Worm (Caenorhabditis elegans) whole organism, L2 larva: ENCODE results near the gene M70.2.

Experiments
- C34F6.9 ChIP-seq: fragments of 150-350 bp; optimal IDR thresholded peaks from 2 replicates; lab custom pipeline; 2014; ENCODE audit warnings: missing biosample characterization, missing genetic modification characterization
- F13H6.1 ChIP-seq: sonication (generic microtip); optimal IDR thresholded peaks from 2 replicates; lab custom pipeline; 2016; ENCODE audit warnings: missing genetic modification characterization, missing compliant biosample characterization
- R02D3.7 ChIP-seq: fragments of 150-350 bp; optimal IDR thresholded peaks from 2 replicates; lab custom pipeline; 2014; ENCODE audit warnings: missing biosample characterization, missing genetic modification characterization
- Y55F3AM.14 ChIP-seq: fragments of 200-800 bp; sonication (Bioruptor generic); optimal IDR thresholded peaks from 2 replicates; lab custom pipeline; 2018; ENCODE audit warnings: mild to moderate bottlenecking, missing genetic modification characterization, missing compliant biosample characterization
- ZK546.5 ChIP-seq: sonication (generic microtip); optimal IDR thresholded peaks from 2 replicates; lab custom pipeline; 2017; ENCODE audit warnings: missing biosample characterization, missing genetic modification characterization
- alr-1 ChIP-seq: fragments of 150-350 bp; optimal IDR thresholded peaks from 2 replicates; lab custom pipeline; 2014; ENCODE audit warnings: missing biosample characterization, missing genetic modification characterization
- aly-2 ChIP-seq: fragments of 150-350 bp; optimal IDR thresholded peaks from 2 replicates; lab custom pipeline; 2014; ENCODE audit warnings: missing biosample characterization, missing genetic modification characterization
- ama-1 ChIP-seq: fragments of 150-350 bp; optimal IDR thresholded peaks from 2 replicates; lab custom pipeline; 2018; ENCODE audit warnings: inconsistent platforms
- blmp-1 ChIP-seq: sonication (generic microtip); optimal IDR thresholded peaks from 2 replicates; lab custom pipeline; 2017; ENCODE audit warnings: missing genetic modification characterization, mild to moderate bottlenecking, missing compliant biosample characterization, antibody characterized with exemption, moderate library complexity; ENCODE audit not compliant: insufficient read depth
- ceh-16 ChIP-seq: fragments of 150-350 bp; optimal IDR thresholded peaks from 2 replicates; lab custom pipeline; 2014; ENCODE audit warnings: missing biosample characterization, missing genetic modification characterization
- ceh-82 ChIP-seq: fragments of 150-350 bp; optimal IDR thresholded peaks from 2 replicates; lab custom pipeline; 2014; ENCODE audit warnings: missing biosample characterization, missing genetic modification characterization
- crh-2 ChIP-seq: sonication (generic microtip); optimal IDR thresholded peaks from 2 replicates; lab custom pipeline; 2017; ENCODE audit warnings: missing biosample characterization, missing genetic modification characterization
- dmd-4 ChIP-seq: sonication (generic microtip); optimal IDR thresholded peaks from 2 replicates; lab custom pipeline; 2017; ENCODE audit warnings: missing biosample characterization, missing genetic modification characterization
- egl-27 ChIP-seq: sonication (generic microtip); optimal IDR thresholded peaks from 3 replicates; lab custom pipeline; 2017; ENCODE audit warnings: missing biosample characterization, missing genetic modification reagents, missing genetic modification characterization
- elt-1 ChIP-seq: fragments of 150-350 bp; optimal IDR thresholded peaks from 2 replicates; lab custom pipeline; 2014; ENCODE audit warnings: missing biosample characterization, missing genetic modification characterization
- elt-3 ChIP-seq: sonication (generic microtip); optimal IDR thresholded peaks from 2 replicates; lab custom pipeline; 2017; ENCODE audit warnings: missing biosample characterization, missing genetic modification characterization
- fos-1 ChIP-seq: fragments of 150-350 bp; optimal IDR thresholded peaks from 2 replicates; lab custom pipeline; 2014; ENCODE audit warnings: missing biosample characterization, missing genetic modification characterization
- gmeb-1 ChIP-seq: fragments of 150-350 bp; optimal IDR thresholded peaks from 2 replicates; lab custom pipeline; 2014; ENCODE audit warnings: missing biosample characterization, missing genetic modification characterization
- lin-11 ChIP-seq: fragments of 150-350 bp; sonication (generic microtip); optimal IDR thresholded peaks from 2 replicates; lab custom pipeline; 2014; ENCODE audit warnings: missing biosample characterization, missing genetic modification characterization, inconsistent platforms, mixed read lengths
- lin-13 ChIP-seq: fragments of 150-350 bp; optimal IDR thresholded peaks from 2 replicates; lab custom pipeline; 2014; ENCODE audit warnings: missing biosample characterization, missing genetic modification reagents, missing genetic modification characterization
- lin-39 ChIP-seq: fragments of 150-350 bp; optimal IDR thresholded peaks from 2 replicates; lab custom pipeline; 2014; ENCODE audit warnings: missing biosample characterization, missing genetic modification reagents, missing genetic modification characterization
- lsy-2 ChIP-seq, 2 experiments: fragments of 150-350 bp in 1 of 2; sonication (generic microtip) in 1 of 2; optimal IDR thresholded peaks; 2 replicates each; lab custom pipeline; 2014 to 2017; ENCODE audit warnings: missing biosample characterization in 2 of 2, missing genetic modification characterization in 2 of 2
- mab-5 ChIP-seq: fragments of 150-350 bp; optimal IDR thresholded peaks from 2 replicates; lab custom pipeline; 2014; ENCODE audit warnings: missing biosample characterization, missing genetic modification characterization
- mbf-1 ChIP-seq: sonication (generic microtip); optimal IDR thresholded peaks from 2 replicates; lab custom pipeline; 2017; ENCODE audit warnings: missing biosample characterization, missing genetic modification characterization
- mdl-1 ChIP-seq, 2 experiments: fragments of 150-350 bp in 1 of 2; sonication (generic microtip) in 1 of 2; optimal IDR thresholded peaks; 2 replicates each; lab custom pipeline; 2017; ENCODE audit warnings: missing biosample characterization in 2 of 2, missing genetic modification characterization in 2 of 2
- nhr-10 ChIP-seq: sonication (generic microtip); optimal IDR thresholded peaks from 2 replicates; lab custom pipeline; 2017; ENCODE audit warnings: missing biosample characterization, missing genetic modification characterization
- nhr-11 ChIP-seq: fragments of 150-350 bp; optimal IDR thresholded peaks from 2 replicates; lab custom pipeline; 2014; ENCODE audit warnings: missing biosample characterization, missing genetic modification characterization
- nhr-12 ChIP-seq: fragments of 150-350 bp; optimal IDR thresholded peaks from 2 replicates; lab custom pipeline; 2014; ENCODE audit warnings: missing biosample characterization, missing genetic modification characterization
- nhr-129 ChIP-seq: fragments of 150-350 bp; optimal IDR thresholded peaks from 2 replicates; lab custom pipeline; 2014; ENCODE audit warnings: missing biosample characterization, missing genetic modification characterization
- nhr-21 ChIP-seq: fragments of 150-350 bp; optimal IDR thresholded peaks from 2 replicates; lab custom pipeline; 2014; ENCODE audit warnings: missing biosample characterization, missing genetic modification characterization
- nhr-23 ChIP-seq: fragments of 150-350 bp; optimal IDR thresholded peaks from 2 replicates; lab custom pipeline; 2014; ENCODE audit warnings: missing biosample characterization, missing genetic modification reagents, missing genetic modification characterization
- nhr-237 ChIP-seq: fragments of 150-350 bp; optimal IDR thresholded peaks from 2 replicates; lab custom pipeline; 2014; ENCODE audit warnings: missing biosample characterization, missing genetic modification characterization
- nhr-25 ChIP-seq: fragments of 150-350 bp; sonication (generic microtip); optimal IDR thresholded peaks from 3 replicates; lab custom pipeline; 2014; ENCODE audit warnings: missing biosample characterization, missing genetic modification characterization
- nhr-6 ChIP-seq: fragments of 150-350 bp; optimal IDR thresholded peaks from 2 replicates; lab custom pipeline; 2014; ENCODE audit warnings: missing biosample characterization, missing genetic modification characterization
- nhr-77 ChIP-seq: fragments of 150-350 bp; optimal IDR thresholded peaks from 2 replicates; lab custom pipeline; 2014; ENCODE audit warnings: missing biosample characterization, missing genetic modification characterization
- peb-1 ChIP-seq: fragments of 150-350 bp; optimal IDR thresholded peaks from 2 replicates; lab custom pipeline; 2014; ENCODE audit warnings: missing biosample characterization, missing genetic modification characterization
- sem-4 ChIP-seq: fragments of 150-350 bp; optimal IDR thresholded peaks from 2 replicates; lab custom pipeline; 2014; ENCODE audit warnings: missing biosample characterization, missing genetic modification reagents, missing genetic modification characterization
- skn-1 ChIP-seq: sonication (generic microtip); optimal IDR thresholded peaks from 2 replicates; lab custom pipeline; 2017; ENCODE audit warnings: missing biosample characterization, missing genetic modification characterization
- sma-3 ChIP-seq: sonication (generic microtip); optimal IDR thresholded peaks from 2 replicates; lab custom pipeline; 2016; ENCODE audit warnings: missing genetic modification reagents, missing genetic modification characterization, missing compliant biosample characterization
- sma-9 ChIP-seq, 2 experiments: fragments of 150-350 bp in 1 of 2; sonication (generic microtip) in 1 of 2; optimal IDR thresholded peaks; 2 replicates each; lab custom pipeline; 2014 to 2016; ENCODE audit warnings: missing genetic modification characterization in 2 of 2, mild to moderate bottlenecking in 1 of 2, missing biosample characterization in 1 of 2, missing compliant biosample characterization in 1 of 2, missing genetic modification reagents in 1 of 2, moderate library complexity in 1 of 2
- snpc-4 ChIP-seq: fragments of 150-350 bp; optimal IDR thresholded peaks from 2 replicates; lab custom pipeline; 2014; ENCODE audit warnings: missing biosample characterization, missing genetic modification characterization
- unc-39 ChIP-seq: fragments of 150-350 bp; optimal IDR thresholded peaks from 2 replicates; lab custom pipeline; 2014; ENCODE audit warnings: missing biosample characterization, missing genetic modification characterization
- unc-55 ChIP-seq: fragments of 150-350 bp; sonication (generic microtip); optimal IDR thresholded peaks from 3 replicates; lab custom pipeline; 2014; ENCODE audit warnings: missing biosample characterization, missing genetic modification reagents, missing genetic modification characterization
- unc-62 ChIP-seq: fragments of 150-350 bp; optimal IDR thresholded peaks from 2 replicates; lab custom pipeline; 2014; ENCODE audit warnings: missing biosample characterization, missing genetic modification reagents, missing genetic modification characterization
- zag-1 ChIP-seq: fragments of 150-350 bp; optimal IDR thresholded peaks from 2 replicates; lab custom pipeline; 2014; ENCODE audit warnings: missing biosample characterization, missing genetic modification characterization
- ztf-1 ChIP-seq: fragments of 200-800 bp; sonication (Bioruptor generic); conservative IDR thresholded peaks from 2 replicates; pipeline ENCODE4 v1.3.6; 2022; ENCODE audit warnings: missing genetic modification characterization, missing compliant biosample characterization
- ztf-11 ChIP-seq: sonication (generic microtip); optimal IDR thresholded peaks from 2 replicates; lab custom pipeline; 2017; ENCODE audit warnings: missing biosample characterization, missing genetic modification characterization
- ztf-4 ChIP-seq: fragments of 150-350 bp; optimal IDR thresholded peaks from 2 replicates; lab custom pipeline; 2014; ENCODE audit warnings: missing biosample characterization, missing genetic modification characterization

Gene M70.2

DNA sequence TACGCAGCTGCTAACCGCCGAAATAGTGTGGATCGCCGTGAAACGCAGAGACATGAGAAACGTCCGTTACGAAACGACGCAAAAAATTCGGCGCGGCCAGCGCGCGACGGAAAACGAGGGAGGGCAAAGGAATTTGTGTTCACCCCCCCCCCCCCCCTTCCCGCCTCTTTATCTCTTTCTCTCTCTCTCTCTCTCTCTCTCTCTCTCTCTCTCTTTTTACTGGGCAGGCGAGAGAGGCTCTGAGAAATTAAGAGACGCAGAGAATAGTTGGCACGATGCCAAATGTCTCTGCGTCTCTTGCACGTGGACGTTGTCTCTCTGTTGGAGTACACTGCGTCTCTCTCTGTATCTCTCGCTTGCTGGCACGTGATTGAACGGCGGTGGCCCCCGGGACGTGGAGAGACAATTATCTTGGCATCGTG lies 23.5 kb upstream of the M70.2 start:
- TF ChIP-seq lin-13 (GFP tag; lab: Kevin White, UChicago), result peak; percentile 94
- no peak for TF ChIP-seq nhr-11
- TF ChIP-seq unc-39 (tag; lab: Kevin White, UChicago), result peak; percentile 17
- TF ChIP-seq ceh-16 (tag; lab: Kevin White, UChicago), result peak; percentile 47
- TF ChIP-seq crh-2 (tag; lab: Kevin White, UChicago), result peak; percentile 98
- peak; percentile 98 for TF ChIP-seq Y55F3AM.14
- TF ChIP-seq C34F6.9 (tag; lab: Kevin White, UChicago), result peak; percentile 94
- peak; percentile 89 to 94 for TF ChIP-seq lsy-2 (tag; optimal IDR thresholded peaks at IDR 0.05; lab: Kevin White, UChicago)
- peak; percentile 39 for TF ChIP-seq R02D3.7 (tag; lab: Kevin White, UChicago)
- TF ChIP-seq sem-4 (tag; lab: Kevin White, UChicago), result peak; percentile 92
- TF ChIP-seq alr-1 (tag; lab: Kevin White, UChicago), result no peak
- peak; percentile 90 for TF ChIP-seq gmeb-1 (tag; lab: Kevin White, UChicago)
- TF ChIP-seq sma-3, result peak; percentile 98
- peak; percentile 95; the same call in 1 of the 2 replicates for TF ChIP-seq ztf-1 (GFP tag; lab: Robert Waterston, UW)
- TF ChIP-seq nhr-12, result peak; percentile 15
- TF ChIP-seq sma-9 (GFP tag; optimal IDR thresholded peaks at IDR 0.05; lab: Kevin White, UChicago), result peak; percentile 99
- peak; percentile 62 for TF ChIP-seq sma-9 (tag; optimal IDR thresholded peaks at IDR 0.05; lab: Kevin White, UChicago)
- no peak for TF ChIP-seq skn-1 (tag; lab: Kevin White, UChicago)
- peak; percentile 79 for TF ChIP-seq fos-1 (tag; lab: Kevin White, UChicago)
- TF ChIP-seq nhr-10 (tag; lab: Kevin White, UChicago), result peak; percentile 81
- TF ChIP-seq ztf-4 (tag; lab: Kevin White, UChicago), result peak; percentile 75
- peak; percentile 84 for TF ChIP-seq ceh-82 (tag; lab: Kevin White, UChicago)
- no peak for TF ChIP-seq elt-1 (tag; lab: Kevin White, UChicago)
- no peak for TF ChIP-seq aly-2 (tag; lab: Kevin White, UChicago)
- peak; percentile 85 for TF ChIP-seq zag-1 (tag; lab: Kevin White, UChicago)
- TF ChIP-seq unc-55, result peak; percentile 82
- TF ChIP-seq nhr-21 (tag; lab: Kevin White, UChicago), result peak; percentile 98
- TF ChIP-seq nhr-77, result peak; percentile 66
- TF ChIP-seq mbf-1, result no peak
- no peak for TF ChIP-seq elt-3 (tag; lab: Kevin White, UChicago)
- TF ChIP-seq peb-1 (tag; lab: Kevin White, UChicago), result no peak
- TF ChIP-seq nhr-6 (tag; lab: Kevin White, UChicago), result peak; percentile 92
- TF ChIP-seq ztf-11, result no peak
- TF ChIP-seq ama-1, result peak; percentile 64
- TF ChIP-seq mab-5 (tag; lab: Kevin White, UChicago), result peak; percentile 95
- TF ChIP-seq F13H6.1, result peak; percentile 100
- TF ChIP-seq lin-39 (tag; lab: Kevin White, UChicago), result no peak
- TF ChIP-seq lin-11 (tag; lab: Kevin White, UChicago), result peak; percentile 77
- TF ChIP-seq nhr-237, result peak; percentile 84
- TF ChIP-seq nhr-25 (tag; lab: Kevin White, UChicago), result peak; percentile 98
- peak; percentile 80 for TF ChIP-seq blmp-1 (tag; lab: Kevin White, UChicago)
- TF ChIP-seq mdl-1 (tag; optimal IDR thresholded peaks at IDR 0.05; lab: Kevin White, UChicago), result peak; percentile 98 to 99
- peak; percentile 98 for TF ChIP-seq egl-27 (tag; lab: Kevin White, UChicago)
- no peak for TF ChIP-seq nhr-23 (tag; lab: Kevin White, UChicago)
- peak; percentile 78 for TF ChIP-seq unc-62 (GFP tag; lab: Kevin White, UChicago)
- peak; percentile 62 for TF ChIP-seq ZK546.5 (tag; lab: Kevin White, UChicago)
- TF ChIP-seq dmd-4 (tag; lab: Kevin White, UChicago), result no peak
- TF ChIP-seq nhr-129, result peak; percentile 85
- TF ChIP-seq snpc-4 (tag; lab: Kevin White, UChicago), result peak; percentile 60
- TF ChIP-seq, all 48 proteins: peak for 36
